Worm (Caenorhabditis elegans): ENCODE data around the gene srbc-3.

The srbc-3 gene

ce11 chrV:3357106-3357505, 48.8 kb downstream of the srbc-3 start, which contains the start of gene scrm-3:
scrm-3 (minus strand) TSS chrV:3357206.
- no peak for TF ChIP-seq lsy-2 (tag; optimal IDR thresholded peaks at IDR 0.05)
- TF ChIP-seq unc-120 (tag; optimal IDR thresholded peaks at IDR 0.05; ENCODE audit: poor library complexity, severe bottlenecking) = no peak
- no peak for TF ChIP-seq unc-39 (tag; optimal IDR thresholded peaks at IDR 0.05)
- no peak for TF ChIP-seq M03D4.4 (tag; optimal IDR thresholded peaks at IDR 0.05)
- no peak for TF ChIP-seq mep-1 (tag; optimal IDR thresholded peaks at IDR 0.05)
- no peak for TF ChIP-seq bed-3 (GFP tag; optimal IDR thresholded peaks at IDR 0.05)
- TF ChIP-seq nhr-76 (tag; optimal IDR thresholded peaks at IDR 0.05) = no peak
- TF ChIP-seq zip-8 (tag; optimal IDR thresholded peaks at IDR 0.05) = no peak
- no peak for TF ChIP-seq elt-1 (tag; optimal IDR thresholded peaks at IDR 0.05; ENCODE audit: borderline replicate concordance, insufficient read depth)
- TF ChIP-seq drap-1 (GFP tag; optimal IDR thresholded peaks at IDR 0.05) = no peak
- TF ChIP-seq cnd-1 (tag; optimal IDR thresholded peaks at IDR 0.05) = no peak
- TF ChIP-seq pha-4 (tag; optimal IDR thresholded peaks at IDR 0.05) = no peak

- TF ChIP-seq lsy-2 (tag; optimal IDR thresholded peaks at IDR 0.05) = no peak
- TF ChIP-seq ceh-83 (GFP tag; optimal IDR thresholded peaks at IDR 0.05) = no peak
- TF ChIP-seq drap-1 (GFP tag; optimal IDR thresholded peaks at IDR 0.05) = no peak
- no peak for TF ChIP-seq elt-3 (tag; optimal IDR thresholded peaks at IDR 0.05)
- no peak for TF ChIP-seq ztf-11 (tag; optimal IDR thresholded peaks at IDR 0.05)
- TF ChIP-seq zip-8 (tag; optimal IDR thresholded peaks at IDR 0.05) = no peak
- TF ChIP-seq blmp-1 (tag; optimal IDR thresholded peaks at IDR 0.05) = no peak
- TF ChIP-seq bed-3 (GFP tag; optimal IDR thresholded peaks at IDR 0.05) = no peak
- no peak for TF ChIP-seq mab-5 (tag; optimal IDR thresholded peaks at IDR 0.05)
- TF ChIP-seq nhr-28 (tag; optimal IDR thresholded peaks at IDR 0.05) = no peak
Measured at ce11 chrV:3358267-3358666, 50.0 kb downstream of the srbc-3 start, which contains the start of gene C04E12.5. C04E12.5 (plus strand) TSS chrV:3358567.
